Fruit fly (Drosophila melanogaster) Kc167 (cell line): ENCODE measurements around the gene CG31093.

Source experiments
- Myc ChIP-seq: fragments of >200 bp; optimal IDR thresholded peaks from 2 replicates; lab custom pipeline; 2017; ENCODE audit warnings: missing external identifiers
- Sin3A ChIP-seq: fragments of >200 bp; optimal IDR thresholded peaks from 2 replicates; lab custom pipeline; 2018; ENCODE audit warnings: missing external identifiers
- h ChIP-seq: fragments of >200 bp; optimal IDR thresholded peaks from 3 replicates; lab custom pipeline; 2018; ENCODE audit warnings: missing external identifiers
- insv ChIP-seq: fragments of >200 bp; optimal IDR thresholded peaks from 3 replicates; lab custom pipeline; 2018; ENCODE audit warnings: missing external identifiers
- psq ChIP-seq: fragments of >200 bp; optimal IDR thresholded peaks from 2 replicates; lab custom pipeline; 2017; ENCODE audit warnings: missing external identifiers
- ttk ChIP-seq: sonication (Bioruptor generic); optimal IDR thresholded peaks from 2 replicates; lab custom pipeline; 2017; ENCODE audit warnings: missing external identifiers

dm6 chr3R:25829598-25829997 lies 39.3 kb upstream of the CG31093 start, which contains the start of gene Mst57Dc:
- TF ChIP-seq Myc (lab: Kevin White, UChicago) = no peak
- TF ChIP-seq psq (lab: Kevin White, UChicago) = no peak
- no peak for TF ChIP-seq ttk
- TF ChIP-seq h (lab: Kevin White, UChicago) = no peak
- TF ChIP-seq Sin3A = no peak
- TF ChIP-seq insv (lab: Kevin White, UChicago) = no peak
